Fruit fly (Drosophila melanogaster) whole organism, embryonic: ENCODE measurements around the gene Cat.

Experiments used
- B-H2 ChIP-seq: fragments of 200-800 bp; sonication (Bioruptor generic); optimal IDR thresholded peaks from 2 replicates; lab custom pipeline; 2018; ENCODE audit warnings: missing biosample characterization, mild to moderate bottlenecking, missing genetic modification characterization
- CG10209 ChIP-seq: fragments of 200-800 bp; sonication (Bioruptor generic); optimal IDR thresholded peaks from 3 replicates; lab custom pipeline; 2017; ENCODE audit warnings: missing biosample characterization, mild to moderate bottlenecking, missing genetic modification characterization, missing genetic modification reagents
- CG10543 ChIP-seq: fragments of 200-800 bp; sonication (Bioruptor generic); optimal IDR thresholded peaks from 3 replicates; lab custom pipeline; 2017; ENCODE audit warnings: missing biosample characterization, mild to moderate bottlenecking, missing genetic modification characterization, moderate library complexity
- CG11504 ChIP-seq: fragments of 200-800 bp; sonication (Bioruptor generic); optimal IDR thresholded peaks from 3 replicates; lab custom pipeline; 2019; ENCODE audit warnings: missing biosample characterization, mild to moderate bottlenecking, missing genetic modification characterization, moderate library complexity
- CG12104 ChIP-seq: fragments of 200-800 bp; sonication (Bioruptor generic); optimal IDR thresholded peaks from 3 replicates; lab custom pipeline; 2016; ENCODE audit warnings: missing biosample characterization, missing genetic modification characterization
- CG12769 ChIP-seq: fragments of 200-800 bp; sonication (Bioruptor generic); optimal IDR thresholded peaks from 2 replicates; lab custom pipeline; 2019; ENCODE audit warnings: missing biosample characterization, mild to moderate bottlenecking, missing genetic modification characterization, moderate library complexity
- CG13123 ChIP-seq: fragments of 200-800 bp; sonication (Bioruptor generic); optimal IDR thresholded peaks from 2 replicates; lab custom pipeline; 2016; ENCODE audit warnings: missing biosample characterization, missing genetic modification characterization
- CG13894 ChIP-seq: fragments of 200-800 bp; sonication (Bioruptor generic); optimal IDR thresholded peaks from 3 replicates; lab custom pipeline; 2018; ENCODE audit warnings: missing biosample characterization, mild to moderate bottlenecking, missing genetic modification characterization, moderate library complexity
- CG15073 ChIP-seq: fragments of 200-800 bp; sonication (Bioruptor generic); optimal IDR thresholded peaks from 2 replicates; lab custom pipeline; 2016; ENCODE audit warnings: missing biosample characterization, missing genetic modification characterization
- CG1602 ChIP-seq: fragments of 200-800 bp; sonication (Bioruptor generic); optimal IDR thresholded peaks from 3 replicates; lab custom pipeline; 2016; ENCODE audit warnings: missing biosample characterization, missing genetic modification characterization
- CG17385 ChIP-seq: fragments of 200-800 bp; sonication (Bioruptor generic); optimal IDR thresholded peaks from 3 replicates; lab custom pipeline; 2018; ENCODE audit warnings: missing biosample characterization, mild to moderate bottlenecking, missing genetic modification characterization
- CG18599 ChIP-seq: fragments of 200-800 bp; sonication (Bioruptor generic); optimal IDR thresholded peaks from 3 replicates; lab custom pipeline; 2017; ENCODE audit warnings: missing biosample characterization, missing genetic modification characterization, mild to moderate bottlenecking, moderate library complexity, missing genetic modification reagents
- CG32767 ChIP-seq: fragments of 200-800 bp; sonication (Bioruptor generic); IDR thresholded peaks from 2 replicates; pipeline ENCODE4 v1.3.6; 2022; ENCODE audit warnings: missing biosample characterization, missing genetic modification characterization
- CG3281 ChIP-seq: fragments of 200-800 bp; sonication (Bioruptor generic); optimal IDR thresholded peaks from 3 replicates; lab custom pipeline; 2017; ENCODE audit warnings: missing biosample characterization, mild to moderate bottlenecking, missing genetic modification characterization
- CG3995 ChIP-seq: fragments of 200-800 bp; sonication (Bioruptor generic); optimal IDR thresholded peaks from 3 replicates; lab custom pipeline; 2016; ENCODE audit warnings: missing biosample characterization, missing genetic modification characterization
- CG4282 ChIP-seq: fragments of 200-800 bp; sonication (Bioruptor generic); optimal IDR thresholded peaks from 2 replicates; lab custom pipeline; 2016; ENCODE audit warnings: missing biosample characterization, missing genetic modification characterization
- CG6254 ChIP-seq: fragments of 200-800 bp; sonication (Bioruptor generic); optimal IDR thresholded peaks from 3 replicates; lab custom pipeline; 2017; ENCODE audit warnings: mild to moderate bottlenecking, missing biosample characterization, missing genetic modification reagents, missing genetic modification characterization
- CG7357 ChIP-seq: fragments of 200-800 bp; sonication (Bioruptor generic); IDR thresholded peaks from 3 replicates; pipeline ENCODE4 v1.3.6; 2022; ENCODE audit warnings: missing biosample characterization, missing genetic modification characterization
- CG8089 ChIP-seq: fragments of 200-800 bp; sonication (Bioruptor generic); optimal IDR thresholded peaks from 3 replicates; lab custom pipeline; 2016; ENCODE audit warnings: missing biosample characterization, missing genetic modification characterization
- CG9797 ChIP-seq: fragments of 200-800 bp; sonication (Bioruptor generic); optimal IDR thresholded peaks from 3 replicates; lab custom pipeline; 2018; ENCODE audit warnings: missing biosample characterization, mild to moderate bottlenecking, missing genetic modification characterization
- Chrac-16 ChIP-seq: fragments of 200-800 bp; sonication (Bioruptor generic); optimal IDR thresholded peaks from 3 replicates; lab custom pipeline; 2016; ENCODE audit warnings: missing biosample characterization, missing genetic modification characterization
- CoRest ChIP-seq: fragments of 200-800 bp; sonication (Bioruptor generic); optimal IDR thresholded peaks from 3 replicates; lab custom pipeline; 2018; ENCODE audit warnings: missing biosample characterization, mild to moderate bottlenecking, missing genetic modification characterization, moderate library complexity
- D19A ChIP-seq: fragments of 200-800 bp; optimal IDR thresholded peaks from 3 replicates; lab custom pipeline; 2019; ENCODE audit warnings: missing biosample characterization, mild to moderate bottlenecking, missing genetic modification characterization, moderate library complexity
- Dip2 ChIP-seq: fragments of 200-800 bp; sonication (Bioruptor generic); IDR thresholded peaks from 2 replicates; pipeline ENCODE4 v1.3.6; 2022; ENCODE audit warnings: missing biosample characterization, missing genetic modification characterization
- Gug ChIP-seq: fragments of 200-800 bp; sonication (Bioruptor generic); IDR thresholded peaks from 4 replicates; pipeline ENCODE4 v1.3.6; 2022; ENCODE audit warnings: missing biosample characterization, missing genetic modification characterization
- MTF-1 ChIP-seq: fragments of 200-800 bp; sonication (Bioruptor generic); optimal IDR thresholded peaks from 2 replicates; lab custom pipeline; 2018; ENCODE audit warnings: missing biosample characterization, mild to moderate bottlenecking, missing genetic modification characterization, borderline replicate concordance
- NK7.1 ChIP-seq: fragments of 200-800 bp; sonication (Bioruptor generic); optimal IDR thresholded peaks from 3 replicates; lab custom pipeline; 2016; ENCODE audit warnings: missing biosample characterization, missing genetic modification characterization
- Nf-YB ChIP-seq: fragments of 200-800 bp; sonication (Bioruptor generic); optimal IDR thresholded peaks from 3 replicates; lab custom pipeline; 2019; ENCODE audit warnings: missing biosample characterization, mild to moderate bottlenecking, missing genetic modification characterization, moderate library complexity
- Side ChIP-seq: fragments of 200-800 bp; sonication (Bioruptor generic); optimal IDR thresholded peaks from 2 replicates; lab custom pipeline; 2016; ENCODE audit warnings: missing biosample characterization, missing genetic modification characterization
- Ssrp ChIP-seq: fragments of 200-800 bp; sonication (Bioruptor generic); optimal IDR thresholded peaks from 2 replicates; lab custom pipeline; 2018; ENCODE audit warnings: missing biosample characterization, mild to moderate bottlenecking, missing genetic modification characterization, moderate library complexity
- Xrp1 ChIP-seq: fragments of 200-800 bp; sonication (Bioruptor generic); IDR thresholded peaks from 2 replicates; pipeline ENCODE4 v1.3.6; 2022; ENCODE audit warnings: missing biosample characterization, missing genetic modification characterization
- aop ChIP-seq: fragments of 200-800 bp; sonication (Bioruptor generic); IDR thresholded peaks from 2 replicates; pipeline ENCODE4 v1.3.6; 2022; ENCODE audit warnings: missing biosample characterization, missing genetic modification characterization
- bab2 ChIP-seq: fragments of 200-800 bp; sonication (Bioruptor generic); optimal IDR thresholded peaks from 2 replicates; lab custom pipeline; 2016; ENCODE audit warnings: missing biosample characterization, missing genetic modification characterization
- cg ChIP-seq: fragments of 200-800 bp; sonication (Bioruptor generic); optimal IDR thresholded peaks from 3 replicates; lab custom pipeline; 2019; ENCODE audit warnings: missing biosample characterization, mild to moderate bottlenecking, missing genetic modification characterization, moderate library complexity
- dmrt11E ChIP-seq: fragments of 200-800 bp; sonication (Bioruptor generic); optimal IDR thresholded peaks from 3 replicates; lab custom pipeline; 2018; ENCODE audit warnings: missing biosample characterization, mild to moderate bottlenecking, missing genetic modification characterization, moderate library complexity
- dmrt99B ChIP-seq: fragments of 200-800 bp; sonication (Bioruptor generic); optimal IDR thresholded peaks from 2 replicates; lab custom pipeline; 2018; ENCODE audit warnings: missing biosample characterization, mild to moderate bottlenecking, missing genetic modification characterization, moderate library complexity
- lilli ChIP-seq: fragments of 200-800 bp; sonication (Bioruptor generic); optimal IDR thresholded peaks from 3 replicates; lab custom pipeline; 2016; ENCODE audit warnings: missing biosample characterization, missing genetic modification characterization
- lmd ChIP-seq: fragments of 200-800 bp; sonication (Bioruptor generic); IDR thresholded peaks from 2 replicates; pipeline ENCODE4 v1.3.6; 2022; ENCODE audit warnings: missing biosample characterization, missing genetic modification characterization
- maf-S ChIP-seq: fragments of 200-800 bp; sonication (Bioruptor generic); optimal IDR thresholded peaks from 2 replicates; lab custom pipeline; 2016; ENCODE audit warnings: missing biosample characterization, missing genetic modification characterization
- nmo ChIP-seq: fragments of 200-800 bp; sonication (Bioruptor generic); optimal IDR thresholded peaks from 2 replicates; lab custom pipeline; 2018; ENCODE audit warnings: missing biosample characterization, mild to moderate bottlenecking, missing genetic modification characterization, moderate library complexity
- pnt ChIP-seq: fragments of 200-800 bp; sonication (Bioruptor generic); optimal IDR thresholded peaks from 3 replicates; lab custom pipeline; 2016; ENCODE audit warnings: missing biosample characterization, missing genetic modification characterization
- pros ChIP-seq: fragments of 200-800 bp; sonication (Bioruptor generic); optimal IDR thresholded peaks from 3 replicates; lab custom pipeline; 2019; ENCODE audit warnings: missing biosample characterization, mild to moderate bottlenecking, missing genetic modification characterization, moderate library complexity
- ro ChIP-seq: fragments of 200-800 bp; sonication (Bioruptor generic); IDR thresholded peaks from 2 replicates; pipeline ENCODE4 v1.3.6; 2022; ENCODE audit warnings: missing biosample characterization, missing genetic modification characterization
- sens-2 ChIP-seq: fragments of 200-800 bp; sonication (Bioruptor generic); IDR thresholded peaks from 2 replicates; pipeline ENCODE4 v1.3.6; 2022; ENCODE audit warnings: missing biosample characterization, missing genetic modification characterization
- sisA ChIP-seq: fragments of 200-800 bp; sonication (Bioruptor generic); IDR thresholded peaks from 2 replicates; pipeline ENCODE4 v1.3.6; 2022; ENCODE audit warnings: missing biosample characterization, missing genetic modification characterization
- sqz ChIP-seq: fragments of 200-800 bp; sonication (Bioruptor generic); optimal IDR thresholded peaks from 3 replicates; lab custom pipeline; 2018; ENCODE audit warnings: missing biosample characterization, mild to moderate bottlenecking, missing genetic modification characterization
- tio ChIP-seq: fragments of 200-800 bp; sonication (Bioruptor generic); optimal IDR thresholded peaks from 2 replicates; lab custom pipeline; 2017; ENCODE audit warnings: missing biosample characterization, missing genetic modification characterization, inconsistent platforms
- tll ChIP-seq, 2 experiments: fragments of 200-800 bp in 1 of 2; fragments of >200 bp in 1 of 2; sonication (Bioruptor generic) in 1 of 2; optimal IDR thresholded peaks; 2 replicates each; lab custom pipeline; 2017 to 2019; ENCODE audit warnings: missing biosample characterization in 2 of 2, missing genetic modification characterization in 2 of 2, mild to moderate bottlenecking in 1 of 2, moderate library complexity in 1 of 2
- trem ChIP-seq: fragments of 200-800 bp; optimal IDR thresholded peaks from 3 replicates; lab custom pipeline; 2019; ENCODE audit warnings: missing biosample characterization, mild to moderate bottlenecking, missing genetic modification characterization, moderate library complexity
- unpg ChIP-seq: fragments of 200-800 bp; sonication (Bioruptor generic); optimal IDR thresholded peaks from 3 replicates; lab custom pipeline; 2018; ENCODE audit warnings: missing biosample characterization, mild to moderate bottlenecking, missing genetic modification characterization, moderate library complexity
- zen2 ChIP-seq: fragments of 200-800 bp; sonication (Bioruptor generic); IDR thresholded peaks from 3 replicates; pipeline ENCODE4 v1.3.6; 2022; ENCODE audit warnings: missing biosample characterization, missing genetic modification characterization; ENCODE audit not compliant: partially characterized antibody

Cat gene

dm6 chr3L:18784562-18784961 is 37.8 kb upstream of the Cat start (continued):
- TF ChIP-seq lmd (GFP tag; lab: Robert Waterston, UW) (peak; percentile 77), Side (GFP tag; lab: Kevin White, UChicago) (no peak), CG1602 (GFP tag; lab: Kevin White, UChicago) (peak; percentile 30), CG10209 (peak; percentile 57), CG15073 (GFP tag; lab: Kevin White, UChicago) (no peak), CG11504 (peak; percentile 79), CG9797 (GFP tag; lab: Kevin White, UChicago) (no peak), nmo (GFP tag; lab: Kevin White, UChicago) (peak; percentile 48), sens-2 (GFP tag; lab: Robert Waterston, UW) (no peak), unpg (GFP tag; lab: Kevin White, UChicago) (peak; percentile 72), CG7357 (no peak), CG6254 (GFP tag; lab: Kevin White, UChicago) (no peak), D19A (tag; lab: Kevin White, UChicago) (peak; percentile 74), CG18599 (GFP tag; lab: Kevin White, UChicago) (no peak), pros (GFP tag; lab: Kevin White, UChicago) (no peak), CG12769 (tag; lab: Kevin White, UChicago) (peak; percentile 44), Xrp1 (GFP tag; lab: Robert Waterston, UW) (peak; percentile 58), CG13123 (no peak), Chrac-16 (GFP tag; lab: Kevin White, UChicago) (no peak), pnt (GFP tag; lab: Kevin White, UChicago) (peak; percentile 25), NK7.1 (GFP tag; lab: Kevin White, UChicago) (no peak), CG13894 (no peak), CG4282 (GFP tag; lab: Kevin White, UChicago) (no peak), Gug (GFP tag; lab: Robert Waterston, UW) (peak; percentile 62; the same call in 2 of the 4 replicates), lilli (GFP tag; lab: Kevin White, UChicago) (peak; percentile 45), CG10543 (GFP tag; lab: Kevin White, UChicago) (no peak), ro (GFP tag; lab: Robert Waterston, UW) (no peak), MTF-1 (GFP tag; lab: Kevin White, UChicago) (no peak), aop (GFP tag; lab: Robert Waterston, UW) (no peak), CG32767 (peak; percentile 41; the same call in 1 of the 2 replicates), tio (no peak), CoRest (peak; percentile 60), CG8089 (GFP tag; lab: Kevin White, UChicago) (no peak), zen2 (GFP tag; lab: Robert Waterston, UW) (no peak), dmrt11E (tag; lab: Kevin White, UChicago) (no peak), Nf-YB (GFP tag; lab: Kevin White, UChicago) (no peak), dmrt99B (peak; percentile 79), cg (GFP tag; lab: Kevin White, UChicago) (no peak), B-H2 (no peak), sqz (GFP tag; lab: Kevin White, UChicago) (no peak), Dip2 (GFP tag; lab: Robert Waterston, UW) (no peak), CG3281 (GFP tag; lab: Kevin White, UChicago) (peak; percentile 38), bab2 (GFP tag; lab: Kevin White, UChicago) (peak; percentile 47), CG3995 (GFP tag; lab: Kevin White, UChicago) (no peak), maf-S (GFP tag; lab: Kevin White, UChicago) (no peak), tll (GFP tag; optimal IDR thresholded peaks at IDR 0.05; lab: Kevin White, UChicago) (no peak), Ssrp (tag; lab: Kevin White, UChicago) (peak; percentile 11), CG12104 (GFP tag; lab: Kevin White, UChicago) (peak; percentile 15), trem (tag; lab: Kevin White, UChicago) (no peak), CG17385 (GFP tag; lab: Kevin White, UChicago) (peak; percentile 49), sisA (GFP tag; lab: Robert Waterston, UW) (peak; percentile 63)
